Worm (Caenorhabditis elegans): ENCODE results near the gene VF13D12L.3.

DNA sequence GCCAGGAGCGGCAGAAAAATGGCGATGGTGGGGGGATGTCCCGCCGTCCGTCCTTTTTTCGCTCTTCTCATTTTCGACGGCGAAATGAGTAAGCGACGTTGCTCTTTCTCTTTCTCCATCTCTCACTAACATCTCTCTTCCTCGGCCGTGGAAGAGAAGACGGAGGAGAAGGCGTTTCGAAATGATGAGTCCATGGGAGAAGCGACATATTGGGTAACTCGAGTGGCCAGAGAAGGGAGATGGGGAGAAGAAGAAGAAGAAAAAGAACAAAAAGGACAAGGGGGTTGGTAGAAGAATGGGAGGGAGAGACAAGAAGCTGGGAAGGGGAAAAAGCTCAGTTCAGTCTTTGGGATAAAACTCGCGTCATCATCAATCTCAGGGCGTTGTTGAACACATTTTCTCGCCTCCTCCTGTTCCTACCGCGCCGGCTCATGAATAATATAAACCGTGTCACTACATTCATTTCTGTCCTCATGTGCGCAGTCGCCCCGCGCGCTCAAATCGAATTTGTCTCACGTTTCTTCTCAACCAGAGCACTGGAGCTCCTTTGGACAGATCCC, 45.9 kb downstream of the VF13D12L.3 start:
- no peak for TF ChIP-seq dpff-1 (tag; optimal IDR thresholded peaks at IDR 0.05)
- no peak for TF ChIP-seq him-1 (tag; optimal IDR thresholded peaks at IDR 0.05)
- no peak for TF ChIP-seq egl-44 (GFP tag; IDR thresholded peaks at IDR 0.05)

Measured in whole organism, young adult.